Fruit fly (Drosophila melanogaster): ENCODE results near the gene CG31704.

The CG31704 gene

dm6 chr2L:11807697-11808226 is 32.7 kb upstream of the CG31704 start:
- TF ChIP-seq foxo (GFP tag; optimal IDR thresholded peaks at IDR 0.05) (peak; percentile 20 to 51), Vsx2 (GFP tag; optimal IDR thresholded peaks at IDR 0.05; ENCODE audit: partially characterized antibody) (peak; percentile 89), Sp1 (GFP tag; optimal IDR thresholded peaks at IDR 0.05) (peak; percentile 62), Dfd (GFP tag; optimal IDR thresholded peaks at IDR 0.05) (no peak), jim (GFP tag; optimal IDR thresholded peaks at IDR 0.05) (peak; percentile 58), dsf (GFP tag; optimal IDR thresholded peaks at IDR 0.05; ENCODE audit: borderline replicate concordance) (no peak), ey (GFP tag; optimal IDR thresholded peaks at IDR 0.05) (peak; percentile 6), GATAd (GFP tag; optimal IDR thresholded peaks at IDR 0.05) (no peak), CG32264 (GFP tag; optimal IDR thresholded peaks at IDR 0.05) (peak; percentile 12), lola (GFP tag; optimal IDR thresholded peaks at IDR 0.05) (no peak), Abd-B (GFP tag; optimal IDR thresholded peaks at IDR 0.05) (no peak), CrebA (GFP tag; optimal IDR thresholded peaks at IDR 0.05; ENCODE audit: borderline replicate concordance) (peak; percentile 61), Hnf4 (GFP tag; optimal IDR thresholded peaks at IDR 0.05) (peak; percentile 67), psq (GFP tag; optimal IDR thresholded peaks at IDR 0.05) (peak; percentile 100), h (GFP tag; optimal IDR thresholded peaks at IDR 0.05) (peak; percentile 71), N (GFP tag; optimal IDR thresholded peaks at IDR 0.05) (peak; percentile 62), Myc (optimal IDR thresholded peaks at IDR 0.05) (no peak), dmrt93B (GFP tag; optimal IDR thresholded peaks at IDR 0.05) (no peak), Hr83 (GFP tag; optimal IDR thresholded peaks at IDR 0.05; ENCODE audit: poor library complexity, severe bottlenecking) (peak; percentile 92), br (GFP tag; optimal IDR thresholded peaks at IDR 0.05) (peak; percentile 63), CG9705 (GFP tag; optimal IDR thresholded peaks at IDR 0.05) (peak; percentile 24), woc (GFP tag; optimal IDR thresholded peaks at IDR 0.05) (no peak), sage (GFP tag; optimal IDR thresholded peaks at IDR 0.05) (peak; percentile 41), usp (GFP tag; optimal IDR thresholded peaks at IDR 0.05) (no peak), rgr (GFP tag; optimal IDR thresholded peaks at IDR 0.05) (peak; percentile 19), HLH106 (tag; optimal IDR thresholded peaks at IDR 0.05) (no peak), Rel (GFP tag; optimal IDR thresholded peaks at IDR 0.05) (no peak), Rel (tag; optimal IDR thresholded peaks at IDR 0.05) (peak; percentile 80), pan (optimal IDR thresholded peaks at IDR 0.05) (no peak), Hr78 (GFP tag; optimal IDR thresholded peaks at IDR 0.05) (no peak), fru (GFP tag; optimal IDR thresholded peaks at IDR 0.05) (peak; percentile 62), Mio (GFP tag; optimal IDR thresholded peaks at IDR 0.05) (no peak), sv (GFP tag; optimal IDR thresholded peaks at IDR 0.05) (no peak), tai (GFP tag; optimal IDR thresholded peaks at IDR 0.05) (no peak), dl (GFP tag; optimal IDR thresholded peaks at IDR 0.05; ENCODE audit: insufficient read depth in 1 of 2, partially characterized antibody in 2 of 2) (peak; percentile 36 to 58), brk (GFP tag; optimal IDR thresholded peaks at IDR 0.05) (peak; percentile 74), OdsH (GFP tag; optimal IDR thresholded peaks at IDR 0.05) (peak; percentile 30), Dif (GFP tag; optimal IDR thresholded peaks at IDR 0.05; ENCODE audit: partially characterized antibody) (peak; percentile 80), Jra (GFP tag; optimal IDR thresholded peaks at IDR 0.05) (peak; percentile 50)

dm6 chr2L:11808327-11808701 is 32.2 kb upstream of the CG31704 start:
- TF ChIP-seq Sp1 (GFP tag; optimal IDR thresholded peaks at IDR 0.05), result no peak
- peak; percentile 100 for TF ChIP-seq Myc (optimal IDR thresholded peaks at IDR 0.05)
